Fruit fly (Drosophila melanogaster): ENCODE results near the gene kay.
A peak's percentile ranks its signal among the peaks of the same experiment; 100 is the strongest.

kay gene

DNA sequence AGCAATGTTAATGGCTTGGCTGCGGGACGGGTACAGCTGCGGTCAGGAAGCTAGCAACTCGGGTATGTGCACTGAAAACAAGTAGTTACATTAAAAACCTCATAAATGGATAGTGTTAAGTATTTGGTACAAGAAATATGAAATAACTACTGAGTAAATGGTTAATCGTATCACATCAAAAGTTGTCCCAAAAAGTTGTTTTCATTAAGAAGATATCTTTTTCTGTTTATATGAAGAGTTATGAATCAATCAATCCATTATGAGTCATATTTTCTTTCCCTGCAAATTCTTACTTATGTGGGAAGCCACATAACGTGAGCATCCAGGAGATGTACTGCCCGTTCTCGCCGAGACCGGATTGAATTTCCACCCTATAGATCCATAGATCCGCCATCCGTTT lies 73.0 kb downstream of the kay start (continued):
- TF ChIP-seq Ets21C (GFP tag; optimal IDR thresholded peaks at IDR 0.05): no peak
- peak; percentile 13 for TF ChIP-seq CG3919 (GFP tag; optimal IDR thresholded peaks at IDR 0.05)

DNA sequence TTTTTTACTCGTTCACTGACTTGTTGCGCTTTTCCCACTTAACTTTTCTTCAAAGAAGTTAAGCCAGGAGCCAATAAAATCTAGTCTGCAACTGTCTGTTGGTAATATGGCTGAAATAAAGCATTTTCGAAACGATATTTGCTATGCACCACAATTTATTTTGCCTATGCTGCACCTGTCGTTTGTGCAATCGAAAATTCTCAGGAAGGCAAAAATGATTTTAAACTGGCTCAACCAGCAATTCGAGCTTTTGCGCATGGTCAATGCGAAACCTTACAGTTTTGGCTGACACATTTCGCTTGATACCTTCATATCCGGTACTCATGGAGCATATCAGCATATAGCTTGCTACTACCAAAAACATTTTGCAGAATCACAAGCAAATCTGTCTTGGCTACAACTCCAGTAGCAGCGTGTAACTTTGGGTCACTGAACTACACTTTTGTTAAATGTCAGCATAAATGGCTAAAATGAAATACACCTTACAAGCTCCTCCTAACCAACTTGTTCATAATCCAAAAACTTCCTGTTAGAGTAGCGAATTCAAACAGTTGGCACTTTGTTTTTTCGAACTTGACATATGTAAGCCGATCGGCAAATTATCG lies 74.0 kb downstream of the kay start:
- TF ChIP-seq achi (GFP tag; optimal IDR thresholded peaks at IDR 0.05) (no peak), CG11294 (GFP tag; IDR thresholded peaks at IDR 0.05) (no peak), ss (GFP tag; optimal IDR thresholded peaks at IDR 0.05) (no peak), eg (GFP tag; IDR thresholded peaks at IDR 0.05) (no peak), net (GFP tag; optimal IDR thresholded peaks at IDR 0.05) (no peak), vri (GFP tag; optimal IDR thresholded peaks at IDR 0.05) (no peak), pdm3 (GFP tag; optimal IDR thresholded peaks at IDR 0.05) (no peak), CG8319 (GFP tag; optimal IDR thresholded peaks at IDR 0.05) (no peak), CG4318 (GFP tag; optimal IDR thresholded peaks at IDR 0.05) (no peak), salr (GFP tag; optimal IDR thresholded peaks at IDR 0.05) (no peak), Smox (GFP tag; optimal IDR thresholded peaks at IDR 0.05) (no peak), CG8632 (GFP tag; optimal IDR thresholded peaks at IDR 0.05) (no peak)

DNA sequence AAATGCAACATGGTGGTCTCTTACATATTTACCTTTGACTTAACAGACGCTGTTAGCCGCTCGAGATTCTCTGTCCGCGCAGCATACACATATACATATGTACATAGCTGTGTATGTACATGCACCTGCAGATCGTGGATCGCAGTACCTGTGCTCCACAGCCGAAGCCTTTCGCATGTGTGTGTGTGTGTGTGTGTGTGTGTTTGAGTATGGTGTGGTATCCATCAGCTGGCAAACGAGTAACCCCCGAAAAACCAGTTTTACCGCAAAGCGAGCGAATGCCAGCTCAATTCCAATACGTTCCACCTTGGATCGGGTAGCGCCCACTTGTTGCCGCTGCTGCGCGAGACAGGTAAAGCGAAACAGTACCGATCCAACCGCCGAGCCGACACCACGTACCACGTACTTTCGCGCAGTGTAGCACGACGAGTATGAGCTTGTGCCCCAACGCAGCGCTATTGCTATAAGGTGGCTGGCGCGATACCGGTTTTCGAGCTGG lies 75.5 kb downstream of the kay start, which contains the start of gene Cad99C:
Gene Cad99C (plus strand): TSS at position 365 of the 499 bp plus-strand sequence.
- TF ChIP-seq Lpt (GFP tag; optimal IDR thresholded peaks at IDR 0.05) (peak; percentile 23), CG3919 (GFP tag; optimal IDR thresholded peaks at IDR 0.05) (peak; percentile 39), pdm3 (GFP tag; optimal IDR thresholded peaks at IDR 0.05) (peak; percentile 14), Sox102F (GFP tag; optimal IDR thresholded peaks at IDR 0.05) (peak; percentile 50), eg (GFP tag; IDR thresholded peaks at IDR 0.05) (peak; percentile 50; the same call in 1 of the 3 replicates), esn (GFP tag; optimal IDR thresholded peaks at IDR 0.05) (no peak), Gug (GFP tag; IDR thresholded peaks at IDR 0.05) (no peak), CG9139 (GFP tag; optimal IDR thresholded peaks at IDR 0.05) (no peak), fkh (GFP tag; optimal IDR thresholded peaks at IDR 0.05) (peak; percentile 61), spab (GFP tag; optimal IDR thresholded peaks at IDR 0.05) (no peak), CG8319 (GFP tag; optimal IDR thresholded peaks at IDR 0.05) (no peak), fd59A (GFP tag; optimal IDR thresholded peaks at IDR 0.05) (no peak), cyc (GFP tag; optimal IDR thresholded peaks at IDR 0.05) (no peak), Met (GFP tag; optimal IDR thresholded peaks at IDR 0.05) (peak; percentile 4), CG6163 (GFP tag; IDR thresholded peaks at IDR 0.05) (peak; percentile 60; the same call in 2 of the 3 replicates), lz (GFP tag; optimal IDR thresholded peaks at IDR 0.05) (peak; percentile 5), CG6808 (GFP tag; optimal IDR thresholded peaks at IDR 0.05) (no peak), Sox14 (GFP tag; optimal IDR thresholded peaks at IDR 0.05) (no peak), Eip75B (GFP tag; optimal IDR thresholded peaks at IDR 0.05) (peak; percentile 65), CG8119 (GFP tag; IDR thresholded peaks at IDR 0.05) (peak; percentile 34; the same call in 1 of the 3 replicates), CG32006 (GFP tag; optimal IDR thresholded peaks at IDR 0.05) (no peak), CG3032 (tag; optimal IDR thresholded peaks at IDR 0.05) (peak; percentile 10), Eip78C (GFP tag) (peak; percentile 80), CG11294 (GFP tag; IDR thresholded peaks at IDR 0.05) (no peak), dsx (GFP tag; optimal IDR thresholded peaks at IDR 0.05; ENCODE audit: poor library complexity, severe bottlenecking) (peak; percentile 37), acj6 (GFP tag; optimal IDR thresholded peaks at IDR 0.05) (no peak), CG6276 (GFP tag; optimal IDR thresholded peaks at IDR 0.05) (peak; percentile 16), CG6792 (GFP tag; optimal IDR thresholded peaks at IDR 0.05) (no peak), Ets96B (tag; optimal IDR thresholded peaks at IDR 0.05) (peak; percentile 7), net (GFP tag; optimal IDR thresholded peaks at IDR 0.05) (peak; percentile 15), CG15336 (GFP tag; IDR thresholded peaks at IDR 0.05) (peak; percentile 26; the same call in 1 of the 2 replicates), topi (GFP tag; optimal IDR thresholded peaks at IDR 0.05) (no peak), vri (GFP tag; optimal IDR thresholded peaks at IDR 0.05) (no peak), ss (GFP tag; optimal IDR thresholded peaks at IDR 0.05) (peak; percentile 34 to 54), svp (GFP tag) (no peak), CG31627 (GFP tag; optimal IDR thresholded peaks at IDR 0.05) (no peak)

Data from whole organism, prepupa.